Fruit fly (Drosophila melanogaster) whole organism, embryonic: ENCODE results near the gene ClC-a.

Experiments
- CG10366 ChIP-seq: fragments of 200-800 bp; sonication (Bioruptor generic); IDR thresholded peaks from 2 replicates; pipeline ENCODE4 v1.3.6; 2022; ENCODE audit warnings: missing biosample characterization, missing genetic modification characterization
- CG10565 ChIP-seq: fragments of 200-800 bp; sonication (Bioruptor generic); optimal IDR thresholded peaks from 3 replicates; lab custom pipeline; 2016; ENCODE audit warnings: missing biosample characterization, mild to moderate bottlenecking, missing genetic modification characterization
- CG11504 ChIP-seq: fragments of 200-800 bp; sonication (Bioruptor generic); optimal IDR thresholded peaks from 3 replicates; lab custom pipeline; 2019; ENCODE audit warnings: missing biosample characterization, mild to moderate bottlenecking, missing genetic modification characterization, moderate library complexity
- CG11560 ChIP-seq: fragments of 200-800 bp; sonication (Bioruptor generic); IDR thresholded peaks from 3 replicates; pipeline ENCODE4 v1.3.6; 2022; ENCODE audit warnings: missing biosample characterization, missing genetic modification characterization
- CG12769 ChIP-seq: fragments of 200-800 bp; sonication (Bioruptor generic); optimal IDR thresholded peaks from 2 replicates; lab custom pipeline; 2019; ENCODE audit warnings: missing biosample characterization, mild to moderate bottlenecking, missing genetic modification characterization, moderate library complexity
- CG13424 ChIP-seq: fragments of 200-800 bp; sonication (Bioruptor generic); optimal IDR thresholded peaks from 2 replicates; lab custom pipeline; 2019; ENCODE audit warnings: missing biosample characterization, mild to moderate bottlenecking, missing genetic modification characterization, moderate library complexity
- CG13775 ChIP-seq: fragments of 200-800 bp; sonication (Bioruptor generic); optimal IDR thresholded peaks from 3 replicates; lab custom pipeline; 2017; ENCODE audit warnings: missing biosample characterization, mild to moderate bottlenecking, missing genetic modification characterization
- CG14667 ChIP-seq: fragments of 200-800 bp; sonication (Bioruptor generic); IDR thresholded peaks from 2 replicates; pipeline ENCODE4 v1.3.6; 2022; ENCODE audit warnings: missing biosample characterization, missing genetic modification characterization
- CG14860 ChIP-seq: fragments of 200-800 bp; sonication (Bioruptor generic); IDR thresholded peaks from 3 replicates; pipeline ENCODE4 v1.3.6; 2022; ENCODE audit warnings: missing biosample characterization, missing genetic modification characterization; ENCODE audit not compliant: partially characterized antibody
- CG1602 ChIP-seq: fragments of 200-800 bp; sonication (Bioruptor generic); optimal IDR thresholded peaks from 3 replicates; lab custom pipeline; 2016; ENCODE audit warnings: missing biosample characterization, missing genetic modification characterization
- CG18619 ChIP-seq: fragments of 200-800 bp; sonication (Bioruptor generic); optimal IDR thresholded peaks from 3 replicates; lab custom pipeline; 2017; ENCODE audit warnings: missing biosample characterization, mild to moderate bottlenecking, missing genetic modification characterization
- CG2678 ChIP-seq: fragments of 200-800 bp; sonication (Bioruptor generic); optimal IDR thresholded peaks from 3 replicates; lab custom pipeline; 2019; ENCODE audit warnings: missing biosample characterization, mild to moderate bottlenecking, missing genetic modification characterization, moderate library complexity
- CG6272 ChIP-seq: fragments of 200-800 bp; sonication (Bioruptor generic); IDR thresholded peaks from 2 replicates; pipeline ENCODE4 v1.3.6; 2022; ENCODE audit warnings: missing biosample characterization, missing genetic modification characterization
- CG6683 ChIP-seq: fragments of 200-800 bp; sonication (Bioruptor generic); optimal IDR thresholded peaks from 2 replicates; lab custom pipeline; 2017; ENCODE audit warnings: missing biosample characterization, mild to moderate bottlenecking, missing genetic modification characterization, missing genetic modification reagents
- CG6689 ChIP-seq: fragments of 200-800 bp; sonication (Bioruptor generic); IDR thresholded peaks from 2 replicates; pipeline ENCODE4 v1.3.6; 2022; ENCODE audit warnings: missing biosample characterization, missing genetic modification characterization
- CG8765 ChIP-seq: fragments of 200-800 bp; sonication (Bioruptor generic); IDR thresholded peaks from 2 replicates; pipeline ENCODE4 v1.3.6; 2022; ENCODE audit warnings: missing biosample characterization, missing genetic modification characterization
- CG9727 ChIP-seq: fragments of 200-800 bp; sonication (Bioruptor generic); optimal IDR thresholded peaks from 3 replicates; lab custom pipeline; 2017; ENCODE audit warnings: missing biosample characterization, mild to moderate bottlenecking, missing genetic modification characterization
- Camta ChIP-seq: fragments of 200-800 bp; sonication (Bioruptor generic); optimal IDR thresholded peaks from 2 replicates; lab custom pipeline; 2016; ENCODE audit warnings: missing biosample characterization, missing genetic modification characterization
- CkIIα-i1 ChIP-seq: fragments of 200-800 bp; sonication (Bioruptor generic); IDR thresholded peaks from 2 replicates; pipeline ENCODE4 v1.3.6; 2022; ENCODE audit warnings: missing biosample characterization, missing genetic modification characterization
- Dref ChIP-seq: fragments of 200-800 bp; sonication (Bioruptor generic); IDR thresholded peaks from 2 replicates; pipeline ENCODE4 v1.3.6; 2022; ENCODE audit warnings: missing biosample characterization, missing genetic modification characterization
- Gug ChIP-seq: fragments of 200-800 bp; sonication (Bioruptor generic); IDR thresholded peaks from 4 replicates; pipeline ENCODE4 v1.3.6; 2022; ENCODE audit warnings: missing biosample characterization, missing genetic modification characterization
- HLH3B ChIP-seq: fragments of 200-800 bp; sonication (Bioruptor generic); IDR thresholded peaks from 2 replicates; pipeline ENCODE4 v1.3.6; 2022; ENCODE audit warnings: missing biosample characterization, missing genetic modification characterization
- Hey ChIP-seq: fragments of 200-800 bp; sonication (Bioruptor generic); optimal IDR thresholded peaks from 3 replicates; lab custom pipeline; 2018; ENCODE audit warnings: missing biosample characterization, mild to moderate bottlenecking, missing genetic modification characterization
- Hr51 ChIP-seq, 2 experiments: fragments of 200-800 bp; sonication (Bioruptor generic); optimal IDR thresholded peaks; 2 replicates in 1 of 2; 3 replicates in 1 of 2; lab custom pipeline; 2016 to 2018; ENCODE audit warnings: missing biosample characterization in 2 of 2, missing genetic modification characterization in 2 of 2, mild to moderate bottlenecking in 1 of 2, moderate library complexity in 1 of 2
- MBD-R2 ChIP-seq: fragments of 200-800 bp; sonication (Bioruptor generic); IDR thresholded peaks from 2 replicates; pipeline ENCODE4 v1.3.6; 2022; ENCODE audit warnings: missing biosample characterization, missing genetic modification characterization
- Nf-YA ChIP-seq: fragments of 200-800 bp; sonication (Bioruptor generic); IDR thresholded peaks from 2 replicates; pipeline ENCODE4 v1.3.6; 2022; ENCODE audit warnings: missing biosample characterization, missing genetic modification characterization
- Opbp ChIP-seq: fragments of 200-800 bp; sonication (Bioruptor generic); IDR thresholded peaks from 3 replicates; pipeline ENCODE4 v1.3.6; 2022; ENCODE audit warnings: missing biosample characterization, missing genetic modification characterization; ENCODE audit not compliant: partially characterized antibody
- Ptx1 ChIP-seq: fragments of 200-800 bp; sonication (Bioruptor generic); IDR thresholded peaks from 2 replicates; pipeline ENCODE4 v1.3.6; 2022; ENCODE audit warnings: missing biosample characterization, missing genetic modification characterization
- Sin3A ChIP-seq: fragments of >200 bp; optimal IDR thresholded peaks from 2 replicates; lab custom pipeline; 2018
- ap ChIP-seq: fragments of 200-800 bp; sonication (Bioruptor generic); IDR thresholded peaks from 2 replicates; pipeline ENCODE4 v1.3.6; 2022; ENCODE audit warnings: missing biosample characterization, missing genetic modification characterization
- ase ChIP-seq: fragments of 200-800 bp; sonication (Bioruptor generic); IDR thresholded peaks from 3 replicates; pipeline ENCODE4 v1.3.6; 2022; ENCODE audit warnings: missing biosample characterization, missing genetic modification characterization
- cg ChIP-seq: fragments of 200-800 bp; sonication (Bioruptor generic); optimal IDR thresholded peaks from 3 replicates; lab custom pipeline; 2019; ENCODE audit warnings: missing biosample characterization, mild to moderate bottlenecking, missing genetic modification characterization, moderate library complexity
- chn ChIP-seq: fragments of 200-800 bp; sonication (Bioruptor generic); optimal IDR thresholded peaks from 2 replicates; lab custom pipeline; 2016; ENCODE audit warnings: missing biosample characterization, missing genetic modification characterization
- corto ChIP-seq: fragments of 200-800 bp; sonication (Bioruptor generic); optimal IDR thresholded peaks from 2 replicates; lab custom pipeline; 2016; ENCODE audit warnings: missing biosample characterization, mild to moderate bottlenecking, missing genetic modification characterization, moderate library complexity
- cwo ChIP-seq: fragments of 200-800 bp; sonication (Bioruptor generic); optimal IDR thresholded peaks from 3 replicates; lab custom pipeline; 2017; ENCODE audit warnings: missing biosample characterization, missing genetic modification characterization, mild to moderate bottlenecking, moderate library complexity, missing genetic modification reagents
- gce ChIP-seq: fragments of 200-800 bp; sonication (Bioruptor generic); IDR thresholded peaks from 3 replicates; pipeline ENCODE4 v1.3.6; 2022; ENCODE audit warnings: missing biosample characterization, missing genetic modification characterization
- grn ChIP-seq: fragments of 200-800 bp; sonication (Bioruptor generic); optimal IDR thresholded peaks from 3 replicates; lab custom pipeline; 2017; ENCODE audit warnings: missing biosample characterization, missing genetic modification characterization
- maf-S ChIP-seq: fragments of 200-800 bp; sonication (Bioruptor generic); optimal IDR thresholded peaks from 2 replicates; lab custom pipeline; 2016; ENCODE audit warnings: missing biosample characterization, missing genetic modification characterization
- oc ChIP-seq: fragments of 200-800 bp; sonication (Bioruptor generic); optimal IDR thresholded peaks from 2 replicates; lab custom pipeline; 2018; ENCODE audit warnings: missing biosample characterization, mild to moderate bottlenecking, missing genetic modification characterization, moderate library complexity
- phol ChIP-seq: fragments of 200-800 bp; sonication (Bioruptor generic); optimal IDR thresholded peaks from 3 replicates; lab custom pipeline; 2018; ENCODE audit warnings: missing biosample characterization, mild to moderate bottlenecking, missing genetic modification characterization, moderate library complexity
- pros ChIP-seq: fragments of 200-800 bp; sonication (Bioruptor generic); optimal IDR thresholded peaks from 3 replicates; lab custom pipeline; 2019; ENCODE audit warnings: missing biosample characterization, mild to moderate bottlenecking, missing genetic modification characterization, moderate library complexity
- salm ChIP-seq: fragments of 200-800 bp; sonication (Bioruptor generic); optimal IDR thresholded peaks from 2 replicates; lab custom pipeline; 2018; ENCODE audit warnings: missing biosample characterization, mild to moderate bottlenecking, missing genetic modification characterization
- sens-2 ChIP-seq: fragments of 200-800 bp; sonication (Bioruptor generic); IDR thresholded peaks from 2 replicates; pipeline ENCODE4 v1.3.6; 2022; ENCODE audit warnings: missing biosample characterization, missing genetic modification characterization
- sisA ChIP-seq: fragments of 200-800 bp; sonication (Bioruptor generic); IDR thresholded peaks from 2 replicates; pipeline ENCODE4 v1.3.6; 2022; ENCODE audit warnings: missing biosample characterization, missing genetic modification characterization
- stc ChIP-seq: fragments of 200-800 bp; sonication (Bioruptor generic); IDR thresholded peaks from 2 replicates; pipeline ENCODE4 v1.3.6; 2022; ENCODE audit warnings: missing biosample characterization, missing genetic modification characterization
- tx ChIP-seq: fragments of 200-800 bp; sonication (Bioruptor generic); optimal IDR thresholded peaks from 2 replicates; lab custom pipeline; 2016; ENCODE audit warnings: missing biosample characterization, missing genetic modification characterization
- wor ChIP-seq: fragments of 200-800 bp; sonication (Bioruptor generic); IDR thresholded peaks from 2 replicates; pipeline ENCODE4 v1.3.6; 2022; ENCODE audit warnings: missing biosample characterization, missing genetic modification characterization
- yki ChIP-seq: fragments of >200 bp; optimal IDR thresholded peaks from 3 replicates; lab custom pipeline; 2018
- zen2 ChIP-seq: fragments of 200-800 bp; sonication (Bioruptor generic); IDR thresholded peaks from 3 replicates; pipeline ENCODE4 v1.3.6; 2022; ENCODE audit warnings: missing biosample characterization, missing genetic modification characterization; ENCODE audit not compliant: partially characterized antibody

Gene ClC-a

DNA sequence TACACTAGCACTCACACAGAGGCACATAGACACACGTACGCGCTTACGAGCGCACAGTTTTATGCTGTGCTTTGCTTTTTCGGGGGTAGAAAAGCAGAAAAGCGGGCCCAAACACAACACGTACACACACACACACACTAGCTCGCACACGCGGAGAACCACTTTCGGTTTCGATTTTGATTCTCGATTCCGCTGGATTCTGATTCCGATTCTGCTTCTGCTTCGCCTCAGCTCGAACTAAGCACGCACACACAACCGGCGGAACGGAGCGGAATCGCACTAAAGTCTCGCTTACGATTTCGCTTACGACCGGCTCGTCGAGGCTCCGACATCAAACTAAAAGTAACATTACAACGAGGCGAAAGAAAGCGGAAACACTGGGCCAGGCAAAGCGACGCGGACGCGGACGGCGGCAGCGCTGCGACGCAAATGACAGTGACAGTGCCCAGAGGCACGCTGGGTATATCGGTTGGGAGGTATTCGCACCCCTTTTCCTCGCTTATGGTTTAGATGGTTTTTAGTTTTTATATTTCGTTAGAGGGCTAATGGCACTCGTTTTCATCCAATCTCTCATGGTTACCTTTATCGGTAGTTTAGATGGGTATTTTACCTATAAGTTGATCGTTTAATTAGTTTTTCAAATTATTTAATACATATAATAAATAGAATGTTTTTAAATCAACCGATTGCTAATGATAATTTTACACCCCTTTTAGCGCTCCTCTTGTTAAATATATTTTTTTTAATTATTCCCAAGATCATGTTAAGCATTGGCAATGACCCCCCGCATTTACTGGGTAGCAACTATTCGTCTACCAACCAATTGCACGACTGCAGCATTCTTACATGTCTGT is 34.8 kb downstream of the ClC-a start (continued):
- TF ChIP-seq MBD-R2 (0 out of 2 replicates have a peak, but pooled peaks have one; percentile 8), gce (GFP tag; lab: Robert Waterston, UW) (peak; percentile 58; the same call in 1 of the 3 replicates), Sin3A (lab: Kevin White, UChicago) (no peak), sens-2 (GFP tag; lab: Robert Waterston, UW) (peak; percentile 49; the same call in 1 of the 2 replicates), CG12769 (tag; lab: Kevin White, UChicago) (peak; percentile 76), ase (GFP tag; lab: Robert Waterston, UW) (0 out of 3 replicates have a peak, but pooled peaks have one; percentile 21), tx (GFP tag; lab: Kevin White, UChicago) (peak; percentile 12), HLH3B (GFP tag; lab: Robert Waterston, UW) (no peak), cwo (GFP tag; lab: Kevin White, UChicago) (peak; percentile 41), maf-S (no peak), CG1602 (GFP tag; lab: Kevin White, UChicago) (peak; percentile 58), Opbp (peak; percentile 75), salm (tag; lab: Kevin White, UChicago) (no peak), CG9727 (peak; percentile 87), stc (GFP tag; lab: Robert Waterston, UW) (no peak; the same call in 1 of the 2 replicates), Camta (GFP tag; lab: Kevin White, UChicago) (peak; percentile 2), pros (GFP tag; lab: Kevin White, UChicago) (peak; percentile 94), Nf-YA (GFP tag; lab: Robert Waterston, UW) (no peak), yki (peak; percentile 12), CG14860 (GFP tag; lab: Robert Waterston, UW) (0 out of 3 replicates have a peak, but pooled peaks have one; percentile 11), Dref (GFP tag; lab: Robert Waterston, UW) (no peak), CG11504 (tag; lab: Kevin White, UChicago) (peak; percentile 76), CG14667 (0 out of 2 replicates have a peak, but pooled peaks have one; percentile 18), CG6683 (GFP tag; lab: Kevin White, UChicago) (peak; percentile 23), CG18619 (GFP tag; lab: Kevin White, UChicago) (peak; percentile 78), CG11560 (tag; lab: Robert Waterston, UW) (no peak), ap (GFP tag; lab: Robert Waterston, UW) (no peak), Gug (GFP tag; lab: Robert Waterston, UW) (peak; percentile 45; the same call in 2 of the 4 replicates), cg (GFP tag; lab: Kevin White, UChicago) (peak; percentile 93), oc (tag; lab: Kevin White, UChicago) (peak; percentile 8), CG10366 (peak; percentile 22; the same call in 1 of the 2 replicates), Ptx1 (GFP tag; lab: Robert Waterston, UW) (peak; percentile 50; the same call in 1 of the 2 replicates), chn (GFP tag; lab: Kevin White, UChicago) (peak; percentile 52), grn (no peak), corto (GFP tag; lab: Kevin White, UChicago) (peak; percentile 4), CG13424 (tag; lab: Kevin White, UChicago) (peak; percentile 81), Hey (tag; lab: Kevin White, UChicago) (peak; percentile 38), CG2678 (tag; lab: Kevin White, UChicago) (peak; percentile 77), CG6272 (GFP tag; lab: Robert Waterston, UW) (no peak), CG10565 (GFP tag; lab: Kevin White, UChicago) (peak; percentile 21), sisA (GFP tag; lab: Robert Waterston, UW) (peak; percentile 62), wor (GFP tag; lab: Robert Waterston, UW) (no peak; the same call in 1 of the 2 replicates), Hr51 (GFP tag; optimal IDR thresholded peaks at IDR 0.05; lab: Kevin White, UChicago) (peak; percentile 53 to 58), CG8765 (GFP tag; lab: Robert Waterston, UW) (no peak), zen2 (GFP tag; lab: Robert Waterston, UW) (no peak), phol (peak; percentile 65), CG13775 (GFP tag; lab: Kevin White, UChicago) (peak; percentile 88), CG6689 (peak; percentile 33; the same call in 1 of the 2 replicates), CkIIα-i1 (GFP tag; lab: Robert Waterston, UW) (no peak)
